Fruit fly (Drosophila melanogaster) whole organism, adult: ENCODE measurements around the gene CG12093.

ENCODE experiments used
- CG11617 ChIP-seq: fragments of 200-800 bp; sonication (Bioruptor generic); optimal IDR thresholded peaks from 2 replicates; lab custom pipeline; 2017; ENCODE audit warnings: mild to moderate bottlenecking, missing biosample characterization, missing genetic modification reagents, missing genetic modification characterization
- CG12768 ChIP-seq: fragments of 200-800 bp; sonication (Bioruptor generic); optimal IDR thresholded peaks from 2 replicates; lab custom pipeline; 2017; ENCODE audit warnings: missing biosample characterization, missing genetic modification characterization, mild to moderate bottlenecking, moderate library complexity, missing genetic modification reagents
- CG14711 ChIP-seq: fragments of 200-800 bp; sonication (Bioruptor generic); optimal IDR thresholded peaks from 2 replicates; lab custom pipeline; 2018; ENCODE audit warnings: missing biosample characterization, mild to moderate bottlenecking, missing genetic modification characterization, moderate library complexity
- CG1620 ChIP-seq: fragments of 200-800 bp; sonication (Bioruptor generic); optimal IDR thresholded peaks from 2 replicates; lab custom pipeline; 2016; ENCODE audit warnings: missing biosample characterization, missing genetic modification characterization
- CG33017 ChIP-seq: fragments of 200-800 bp; sonication (Bioruptor generic); optimal IDR thresholded peaks from 2 replicates; lab custom pipeline; 2018; ENCODE audit warnings: missing biosample characterization, mild to moderate bottlenecking, missing genetic modification characterization, moderate library complexity
- CG5204 ChIP-seq: fragments of 200-800 bp; sonication (Bioruptor generic); optimal IDR thresholded peaks from 2 replicates; lab custom pipeline; 2016; ENCODE audit warnings: missing biosample characterization, missing genetic modification characterization
- CG7045 ChIP-seq: fragments of 200-800 bp; sonication (Bioruptor generic); optimal IDR thresholded peaks from 2 replicates; lab custom pipeline; 2017; ENCODE audit warnings: missing biosample characterization, mild to moderate bottlenecking, missing genetic modification characterization
- CG7101 ChIP-seq: fragments of 200-800 bp; sonication (Bioruptor generic); optimal IDR thresholded peaks from 2 replicates; lab custom pipeline; 2018; ENCODE audit warnings: missing biosample characterization, mild to moderate bottlenecking, missing genetic modification characterization, moderate library complexity
- Clk ChIP-seq: fragments of 200-800 bp; sonication (Bioruptor generic); optimal IDR thresholded peaks from 2 replicates; lab custom pipeline; 2017; ENCODE audit warnings: missing biosample characterization, missing genetic modification characterization
- Crg-1 ChIP-seq: fragments of 200-800 bp; sonication (Bioruptor generic); optimal IDR thresholded peaks from 2 replicates; lab custom pipeline; 2016; ENCODE audit warnings: missing biosample characterization, missing genetic modification characterization
- Hr96 ChIP-seq: fragments of 200-800 bp; sonication (Bioruptor generic); optimal IDR thresholded peaks from 2 replicates; lab custom pipeline; 2016; ENCODE audit warnings: missing biosample characterization, missing genetic modification characterization
- Mnt ChIP-seq: fragments of 200-800 bp; sonication (Bioruptor generic); optimal IDR thresholded peaks from 2 replicates; lab custom pipeline; 2016; ENCODE audit warnings: missing biosample characterization, mild to moderate bottlenecking, missing genetic modification characterization
- bab1 ChIP-seq: fragments of 200-800 bp; sonication (Bioruptor generic); optimal IDR thresholded peaks from 3 replicates; lab custom pipeline; 2019; ENCODE audit warnings: missing biosample characterization, mild to moderate bottlenecking, missing genetic modification characterization, moderate library complexity
- cic ChIP-seq: fragments of 200-800 bp; sonication (Bioruptor generic); optimal IDR thresholded peaks from 2 replicates; lab custom pipeline; 2017; ENCODE audit warnings: missing biosample characterization, mild to moderate bottlenecking, missing genetic modification characterization, moderate library complexity
- cnc ChIP-seq, 2 experiments: fragments of >200 bp; optimal IDR thresholded peaks; 2 replicates each; lab custom pipeline; 2017
- kay ChIP-seq: fragments of 200-800 bp; sonication (Bioruptor generic); peaks from one replicate; lab custom pipeline; 2016; ENCODE audit warnings: missing biosample characterization, missing genetic modification characterization, borderline replicate concordance
- pad ChIP-seq: fragments of 200-800 bp; sonication (Bioruptor generic); optimal IDR thresholded peaks from 3 replicates; lab custom pipeline; 2017; ENCODE audit warnings: missing biosample characterization, missing genetic modification characterization, mild to moderate bottlenecking, moderate library complexity, missing genetic modification reagents
- tj ChIP-seq: fragments of 200-800 bp; sonication (Bioruptor generic); optimal IDR thresholded peaks from 3 replicates; lab custom pipeline; 2017; ENCODE audit warnings: missing biosample characterization, mild to moderate bottlenecking, missing genetic modification characterization, moderate library complexity
- toe ChIP-seq: fragments of 200-800 bp; sonication (Bioruptor generic); optimal IDR thresholded peaks from 2 replicates; lab custom pipeline; 2016; ENCODE audit warnings: missing biosample characterization, missing genetic modification characterization

Gene CG12093

DNA sequence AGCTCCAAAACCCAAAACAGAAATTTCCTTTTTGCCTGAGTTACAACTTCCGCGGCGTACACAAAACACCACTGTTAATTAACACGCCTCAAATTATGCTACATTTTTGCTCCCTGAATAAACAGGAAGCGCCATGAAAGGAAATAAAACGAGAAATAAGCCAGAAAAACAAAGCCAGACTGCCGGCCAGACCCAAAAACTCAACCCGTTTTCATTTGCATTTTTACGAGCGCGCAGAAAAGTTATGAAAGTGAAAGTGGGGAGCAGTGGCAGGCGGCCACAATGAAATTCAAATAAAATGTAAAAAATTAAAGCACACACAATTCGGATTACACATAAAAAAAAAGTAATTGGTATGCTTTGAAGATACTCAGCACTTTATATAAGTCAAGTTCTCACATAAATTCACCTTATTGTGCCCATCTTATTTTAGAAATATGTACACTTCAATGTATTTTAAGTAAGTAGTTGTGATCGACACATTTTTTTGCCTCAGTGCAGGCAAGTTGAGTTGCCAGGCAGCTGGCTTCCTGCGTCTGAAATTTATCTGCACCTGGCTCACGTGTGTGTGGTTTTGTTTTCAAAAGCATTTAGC, 21.7 kb upstream of the CG12093 start:
- no peak for TF ChIP-seq CG7101 (tag; lab: Kevin White, UChicago)
- TF ChIP-seq pad (GFP tag; lab: Kevin White, UChicago), result no peak
- TF ChIP-seq CG12768 (GFP tag; lab: Kevin White, UChicago), result no peak
- TF ChIP-seq kay (GFP tag; lab: Kevin White, UChicago), result no peak
- no peak for TF ChIP-seq bab1 (GFP tag; lab: Kevin White, UChicago)
- TF ChIP-seq cnc (optimal IDR thresholded peaks at IDR 0.05; lab: Kevin White, UChicago), result no peak
- no peak for TF ChIP-seq Hr96 (GFP tag; lab: Kevin White, UChicago)
- TF ChIP-seq CG11617 (GFP tag; lab: Kevin White, UChicago), result no peak
- TF ChIP-seq CG33017 (tag; lab: Kevin White, UChicago), result no peak
- TF ChIP-seq Clk (GFP tag; lab: Kevin White, UChicago), result no peak
- TF ChIP-seq Crg-1 (GFP tag; lab: Kevin White, UChicago), result no peak
- TF ChIP-seq CG1620 (GFP tag; lab: Kevin White, UChicago), result no peak
- TF ChIP-seq CG5204, result no peak
- TF ChIP-seq CG14711 (tag; lab: Kevin White, UChicago), result no peak
- no peak for TF ChIP-seq cic (GFP tag; lab: Kevin White, UChicago)

DNA sequence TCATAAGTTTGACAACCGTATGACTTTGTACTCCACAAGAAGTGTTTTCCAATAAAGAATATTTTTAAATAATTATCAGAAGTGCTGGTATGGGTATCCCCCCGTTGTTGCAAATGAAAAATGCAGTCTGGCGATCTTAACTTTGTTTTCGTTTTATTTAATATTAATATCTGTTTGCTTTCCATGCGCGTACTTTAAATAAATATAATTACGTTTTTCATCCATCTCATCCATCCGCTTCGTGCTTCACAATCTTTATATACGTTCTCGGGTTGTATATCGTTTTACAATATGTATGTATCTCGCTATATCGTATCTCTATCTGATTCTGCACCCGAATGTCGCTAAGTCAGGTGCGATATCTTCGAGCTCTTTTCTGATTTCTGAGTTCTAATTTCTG, 12.1 kb upstream of the CG12093 start:
- TF ChIP-seq cic (GFP tag; lab: Kevin White, UChicago), result no peak
- peak; percentile 93 for TF ChIP-seq kay (GFP tag; lab: Kevin White, UChicago)
- no peak for TF ChIP-seq Crg-1 (GFP tag; lab: Kevin White, UChicago)
- TF ChIP-seq toe, result no peak

DNA sequence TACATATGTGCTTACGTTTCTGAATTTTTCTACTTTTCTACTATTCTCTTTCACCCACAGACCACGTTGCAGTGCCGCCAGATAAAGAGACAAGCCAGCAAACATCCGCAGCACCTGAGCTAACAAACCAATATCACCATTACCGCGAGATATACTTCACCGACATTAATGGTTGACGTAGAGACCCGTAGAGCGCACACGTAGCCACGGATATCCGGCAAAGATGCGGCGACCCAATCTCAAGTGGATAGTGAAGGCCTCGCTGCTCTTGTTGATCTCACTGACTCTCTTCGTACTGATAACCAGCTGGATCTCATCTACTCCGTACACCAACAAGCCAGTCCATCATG, 8.8 kb upstream of the CG12093 start:
- TF ChIP-seq CG33017 (tag; lab: Kevin White, UChicago) (no peak), kay (GFP tag; lab: Kevin White, UChicago) (no peak), cic (GFP tag; lab: Kevin White, UChicago) (peak; percentile 29), Mnt (GFP tag; lab: Kevin White, UChicago) (no peak), Crg-1 (GFP tag; lab: Kevin White, UChicago) (no peak), CG14711 (tag; lab: Kevin White, UChicago) (no peak)

DNA sequence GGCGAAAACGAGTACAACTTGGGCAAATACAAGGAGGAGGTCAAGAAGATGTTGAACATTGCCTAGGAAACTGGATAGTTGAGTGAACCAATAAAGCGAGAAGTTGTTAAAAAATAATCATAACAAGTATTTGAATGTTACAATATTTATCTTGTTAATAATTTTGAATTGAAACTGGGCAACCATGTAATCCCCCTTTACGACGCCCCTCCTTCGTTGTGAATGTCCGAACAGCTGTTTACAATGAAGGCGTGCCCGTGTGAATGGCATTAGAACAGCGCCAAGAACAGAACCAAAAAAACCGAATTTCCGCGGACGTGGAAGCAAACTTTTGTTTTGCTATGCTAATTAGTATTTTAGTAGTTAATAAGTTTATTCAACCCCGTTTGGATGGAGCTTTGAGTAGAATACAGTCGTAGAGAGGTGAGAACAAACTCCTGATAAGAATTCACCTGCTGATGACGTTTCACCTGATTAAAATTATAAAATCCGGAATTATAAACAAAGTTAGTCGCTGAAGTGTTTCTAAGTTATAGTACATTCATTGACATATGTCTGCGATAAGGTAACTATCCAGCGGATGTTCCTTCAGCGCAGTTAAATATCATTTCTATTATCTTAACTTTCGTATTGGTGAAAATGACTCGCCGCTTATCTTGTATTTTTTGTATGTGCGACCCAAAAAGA, 8.3 kb upstream of the CG12093 start, which contains the start of gene Pgant6:
Gene Pgant6, plus strand, starts transcription at position 265 of the 687 bp plus-strand sequence.
- TF ChIP-seq bab1 (GFP tag; lab: Kevin White, UChicago) (peak; percentile 27), Crg-1 (GFP tag; lab: Kevin White, UChicago) (no peak), CG14711 (tag; lab: Kevin White, UChicago) (peak; percentile 51), CG1620 (GFP tag; lab: Kevin White, UChicago) (no peak), Mnt (GFP tag; lab: Kevin White, UChicago) (peak; percentile 27), cic (GFP tag; lab: Kevin White, UChicago) (peak; percentile 46), Hr96 (GFP tag; lab: Kevin White, UChicago) (no peak), tj (GFP tag; lab: Kevin White, UChicago) (peak; percentile 16), CG12768 (GFP tag; lab: Kevin White, UChicago) (no peak), CG7045 (no peak)

DNA sequence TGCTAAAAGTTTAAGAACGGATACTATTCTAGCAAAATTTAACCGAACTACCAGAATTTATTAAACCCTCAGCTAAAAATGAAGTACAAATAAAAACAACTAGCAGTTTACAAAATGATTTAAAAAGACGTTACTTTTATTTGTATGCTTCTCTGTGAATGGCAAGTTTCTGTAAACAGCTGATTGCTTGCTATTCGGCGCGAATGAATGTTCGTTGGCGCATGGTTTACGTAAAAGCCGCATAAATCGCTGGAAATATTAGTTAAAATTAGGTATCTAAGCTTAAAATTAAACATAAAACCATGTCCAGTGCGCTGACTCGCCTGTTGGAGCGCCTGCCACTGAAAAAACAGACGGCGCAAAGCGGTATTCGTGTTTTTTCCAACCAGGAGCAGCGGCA, 6.9 kb upstream of the CG12093 start, which contains the start of gene mRpS35:
Gene mRpS35, plus strand, starts transcription at position 189 of the 400 bp plus-strand sequence.
- no peak for TF ChIP-seq CG7045
- TF ChIP-seq CG5204, result no peak
- no peak for TF ChIP-seq Crg-1 (GFP tag; lab: Kevin White, UChicago)
- no peak for TF ChIP-seq Hr96 (GFP tag; lab: Kevin White, UChicago)
- TF ChIP-seq Mnt (GFP tag; lab: Kevin White, UChicago), result peak; percentile 0
- no peak for TF ChIP-seq tj (GFP tag; lab: Kevin White, UChicago)

DNA sequence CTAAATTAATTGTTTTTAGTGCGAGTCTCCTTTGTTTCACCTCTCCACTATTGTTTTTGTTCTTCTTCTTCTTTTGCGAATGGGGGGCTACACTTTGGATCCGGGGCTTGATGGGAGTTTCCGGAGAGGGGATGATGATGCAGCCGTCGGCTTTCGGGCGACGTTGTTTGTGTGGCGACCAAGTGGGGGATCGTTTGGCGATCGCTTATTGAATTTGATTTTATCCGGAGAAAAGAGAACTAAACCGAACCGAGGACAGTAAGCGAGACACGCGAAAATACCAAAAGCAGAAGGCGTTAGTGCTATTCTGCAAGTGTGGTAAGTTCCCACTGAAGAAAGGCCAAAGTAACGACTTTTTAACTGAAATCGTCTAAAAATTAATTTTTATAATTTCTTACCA, 1.8 kb downstream of the CG12093 start, which contains the start of gene AhcyL1:
Gene AhcyL1, minus strand, starts transcription at position 281 of the 400 bp plus-strand sequence.
- no peak for TF ChIP-seq Crg-1 (GFP tag; lab: Kevin White, UChicago)
- TF ChIP-seq CG33017 (tag; lab: Kevin White, UChicago), result peak; percentile 2
- no peak for TF ChIP-seq CG14711 (tag; lab: Kevin White, UChicago)
- TF ChIP-seq pad (GFP tag; lab: Kevin White, UChicago), result peak; percentile 7
- TF ChIP-seq bab1 (GFP tag; lab: Kevin White, UChicago), result peak; percentile 81
- TF ChIP-seq CG12768 (GFP tag; lab: Kevin White, UChicago), result peak; percentile 66
- peak; percentile 31 for TF ChIP-seq CG11617 (GFP tag; lab: Kevin White, UChicago)
- no peak for TF ChIP-seq cic (GFP tag; lab: Kevin White, UChicago)
- no peak for TF ChIP-seq CG7101 (tag; lab: Kevin White, UChicago)
- no peak for TF ChIP-seq tj (GFP tag; lab: Kevin White, UChicago)
